Worm (Caenorhabditis elegans): ENCODE results near the gene C11H1.9.

ce11 chrX:14311583-14311982, 8.6 kb downstream of the C11H1.9 start, which contains the start of gene mgrn-1:
- no peak for TF ChIP-seq zim-3 (tag; optimal IDR thresholded peaks at IDR 0.05)
- TF ChIP-seq let-607 (tag; optimal IDR thresholded peaks at IDR 0.05) = no peak
- no peak for TF ChIP-seq F10E7.11 (tag; optimal IDR thresholded peaks at IDR 0.05)
